Fruit fly (Drosophila melanogaster) whole organism, prepupa: ENCODE measurements around the gene Scgalpha.
A peak's percentile ranks its signal among the peaks of the same experiment; 100 is the strongest.

Experiments
- Blimp-1 ChIP-seq: fragments of 200-800 bp; sonication (Bioruptor generic); optimal IDR thresholded peaks from 3 replicates; lab custom pipeline; 2017; ENCODE audit warnings: missing biosample characterization, missing genetic modification characterization, mild to moderate bottlenecking, moderate library complexity, missing genetic modification reagents
- CG11294 ChIP-seq: fragments of 200-800 bp; sonication (Bioruptor generic); IDR thresholded peaks from 2 replicates; pipeline ENCODE4 v1.3.6; 2022; ENCODE audit warnings: missing biosample characterization, missing genetic modification characterization
- CG16779 ChIP-seq: fragments of 200-800 bp; sonication (Bioruptor generic); optimal IDR thresholded peaks from 3 replicates; lab custom pipeline; 2017; ENCODE audit warnings: missing biosample characterization, mild to moderate bottlenecking, missing genetic modification characterization
- CG32006 ChIP-seq: fragments of 200-800 bp; sonication (Bioruptor generic); optimal IDR thresholded peaks from 3 replicates; lab custom pipeline; 2017; ENCODE audit warnings: missing biosample characterization, mild to moderate bottlenecking, missing genetic modification characterization
- CG6808 ChIP-seq: fragments of 200-800 bp; sonication (Bioruptor generic); optimal IDR thresholded peaks from 3 replicates; lab custom pipeline; 2017; ENCODE audit warnings: missing biosample characterization, missing genetic modification characterization, mild to moderate bottlenecking, moderate library complexity, missing genetic modification reagents
- CG9139 ChIP-seq: fragments of 200-800 bp; sonication (Bioruptor generic); optimal IDR thresholded peaks from 3 replicates; lab custom pipeline; 2017; ENCODE audit warnings: missing biosample characterization, mild to moderate bottlenecking, missing genetic modification characterization
- Eip75B ChIP-seq: fragments of 200-800 bp; sonication (Bioruptor generic); optimal IDR thresholded peaks from 3 replicates; lab custom pipeline; 2016; ENCODE audit warnings: missing biosample characterization, missing genetic modification characterization
- Hr4 ChIP-seq: fragments of 200-800 bp; sonication (Bioruptor generic); optimal IDR thresholded peaks from 3 replicates; lab custom pipeline; 2016; ENCODE audit warnings: missing biosample characterization, missing genetic modification characterization
- cyc ChIP-seq: fragments of 200-800 bp; sonication (Bioruptor generic); optimal IDR thresholded peaks from 3 replicates; lab custom pipeline; 2016; ENCODE audit warnings: missing biosample characterization, missing genetic modification characterization
- lz ChIP-seq: fragments of 200-800 bp; sonication (Bioruptor generic); optimal IDR thresholded peaks from 3 replicates; lab custom pipeline; 2016; ENCODE audit warnings: missing biosample characterization, missing genetic modification characterization

dm6 chr2L:8299194-8299811 lies 3.9 kb upstream of the Scgalpha start:
- TF ChIP-seq cyc (GFP tag; lab: Kevin White, UChicago) (peak; percentile 91), CG6808 (peak; percentile 95), CG11294 (0 out of 2 replicates have a peak, but pooled peaks have one; percentile 35), CG32006 (GFP tag; lab: Kevin White, UChicago) (no peak), Blimp-1 (GFP tag; lab: Kevin White, UChicago) (peak; percentile 76), Hr4 (GFP tag; lab: Kevin White, UChicago) (peak; percentile 42), Eip75B (GFP tag; lab: Kevin White, UChicago) (peak; percentile 89), CG9139 (peak; percentile 91), CG16779 (tag; lab: Kevin White, UChicago) (no peak), lz (peak; percentile 93)
